Fruit fly (Drosophila melanogaster) whole organism, embryonic: ENCODE results near the gene PIG-T.

Source experiments
- Bgb ChIP-seq: fragments of 200-800 bp; sonication (Bioruptor generic); IDR thresholded peaks from 2 replicates; pipeline ENCODE4 v1.3.6; 2022; ENCODE audit warnings: missing biosample characterization, missing genetic modification characterization; ENCODE audit not compliant: partially characterized antibody
- CG10979 ChIP-seq: fragments of 200-800 bp; sonication (Bioruptor generic); optimal IDR thresholded peaks from 2 replicates; lab custom pipeline; 2018; ENCODE audit warnings: missing biosample characterization, mild to moderate bottlenecking, missing genetic modification characterization, moderate library complexity
- CG12391 ChIP-seq: fragments of 200-800 bp; sonication (Bioruptor generic); optimal IDR thresholded peaks from 3 replicates; lab custom pipeline; 2018; ENCODE audit warnings: missing biosample characterization, mild to moderate bottlenecking, missing genetic modification characterization, moderate library complexity
- CG12659 ChIP-seq: fragments of 200-800 bp; sonication (Bioruptor generic); optimal IDR thresholded peaks from 3 replicates; lab custom pipeline; 2017; ENCODE audit warnings: mild to moderate bottlenecking, missing biosample characterization, missing genetic modification reagents, missing genetic modification characterization
- CG13123 ChIP-seq: fragments of 200-800 bp; sonication (Bioruptor generic); optimal IDR thresholded peaks from 2 replicates; lab custom pipeline; 2016; ENCODE audit warnings: missing biosample characterization, missing genetic modification characterization
- CG13287 ChIP-seq: fragments of 200-800 bp; sonication (Bioruptor generic); IDR thresholded peaks from 2 replicates; pipeline ENCODE4 v1.3.6; 2022; ENCODE audit warnings: missing biosample characterization, missing genetic modification characterization; ENCODE audit not compliant: partially characterized antibody
- CG2120 ChIP-seq: fragments of 200-800 bp; sonication (Bioruptor generic); optimal IDR thresholded peaks from 3 replicates; lab custom pipeline; 2016; ENCODE audit warnings: missing biosample characterization, missing genetic modification characterization
- CG2712 ChIP-seq: fragments of 200-800 bp; optimal IDR thresholded peaks from 3 replicates; lab custom pipeline; 2019; ENCODE audit warnings: missing biosample characterization, mild to moderate bottlenecking, missing genetic modification characterization, moderate library complexity
- CG30403 ChIP-seq: fragments of 200-800 bp; sonication (Bioruptor generic); optimal IDR thresholded peaks from 3 replicates; lab custom pipeline; 2016; ENCODE audit warnings: missing biosample characterization, missing genetic modification characterization
- CG33213 ChIP-seq: fragments of 200-800 bp; sonication (Bioruptor generic); optimal IDR thresholded peaks from 3 replicates; lab custom pipeline; 2016; ENCODE audit warnings: missing biosample characterization, missing genetic modification characterization
- CG7928 ChIP-seq: fragments of 200-800 bp; sonication (Bioruptor generic); optimal IDR thresholded peaks from 2 replicates; lab custom pipeline; 2017; ENCODE audit warnings: missing biosample characterization, mild to moderate bottlenecking, missing genetic modification characterization
- CG8290 ChIP-seq, 3 experiments: fragments of 200-800 bp; sonication (Bioruptor generic); optimal IDR thresholded peaks; 2 replicates each; lab custom pipeline; 2016 to 2019; ENCODE audit warnings: missing biosample characterization in 3 of 3, missing genetic modification characterization in 3 of 3, mild to moderate bottlenecking in 2 of 3, moderate library complexity in 1 of 3
- CG9609 ChIP-seq: fragments of 200-800 bp; sonication (Bioruptor generic); optimal IDR thresholded peaks from 3 replicates; lab custom pipeline; 2016; ENCODE audit warnings: missing biosample characterization, missing genetic modification characterization
- CG9817 ChIP-seq: fragments of 200-800 bp; sonication (Bioruptor generic); optimal IDR thresholded peaks from 2 replicates; lab custom pipeline; 2018; ENCODE audit warnings: missing biosample characterization, mild to moderate bottlenecking, missing genetic modification characterization, moderate library complexity
- Dbx ChIP-seq: fragments of 200-800 bp; sonication (Bioruptor generic); IDR thresholded peaks from 3 replicates; pipeline ENCODE4 v1.3.6; 2022; ENCODE audit warnings: missing biosample characterization, missing genetic modification characterization
- Deaf1 ChIP-seq: fragments of 200-800 bp; optimal IDR thresholded peaks from 3 replicates; lab custom pipeline; 2019; ENCODE audit warnings: missing biosample characterization, mild to moderate bottlenecking, missing genetic modification characterization, moderate library complexity
- Dip2 ChIP-seq: fragments of 200-800 bp; sonication (Bioruptor generic); IDR thresholded peaks from 2 replicates; pipeline ENCODE4 v1.3.6; 2022; ENCODE audit warnings: missing biosample characterization, missing genetic modification characterization
- Dp ChIP-seq: fragments of 200-800 bp; sonication (Bioruptor generic); optimal IDR thresholded peaks from 2 replicates; lab custom pipeline; 2018; ENCODE audit warnings: missing biosample characterization, mild to moderate bottlenecking, missing genetic modification characterization, moderate library complexity
- Dref ChIP-seq: fragments of 200-800 bp; sonication (Bioruptor generic); IDR thresholded peaks from 2 replicates; pipeline ENCODE4 v1.3.6; 2022; ENCODE audit warnings: missing biosample characterization, missing genetic modification characterization
- E2f2 ChIP-seq: fragments of 200-800 bp; sonication (Bioruptor generic); IDR thresholded peaks from 2 replicates; pipeline ENCODE4 v1.3.6; 2022; ENCODE audit warnings: missing biosample characterization, missing genetic modification characterization
- Ets97D ChIP-seq: fragments of 200-800 bp; sonication (Bioruptor generic); optimal IDR thresholded peaks from 3 replicates; lab custom pipeline; 2016; ENCODE audit warnings: missing biosample characterization, missing genetic modification characterization
- Gsc ChIP-seq: fragments of 200-800 bp; sonication (Bioruptor generic); IDR thresholded peaks from 2 replicates; pipeline ENCODE4 v1.3.6; 2022; ENCODE audit warnings: missing biosample characterization, missing genetic modification characterization
- MBD-R2 ChIP-seq: fragments of 200-800 bp; sonication (Bioruptor generic); IDR thresholded peaks from 2 replicates; pipeline ENCODE4 v1.3.6; 2022; ENCODE audit warnings: missing biosample characterization, missing genetic modification characterization
- Med ChIP-seq: fragments of 200-800 bp; sonication (Bioruptor generic); peaks from one replicate; lab custom pipeline; 2016; ENCODE audit warnings: missing biosample characterization, missing genetic modification characterization, mild to moderate bottlenecking, inconsistent platforms, moderate library complexity
- Myb ChIP-seq: fragments of 200-800 bp; sonication (Bioruptor generic); optimal IDR thresholded peaks from 2 replicates; lab custom pipeline; 2016; ENCODE audit warnings: missing biosample characterization, missing genetic modification characterization
- Nf-YC ChIP-seq: fragments of 200-800 bp; optimal IDR thresholded peaks from 3 replicates; lab custom pipeline; 2019; ENCODE audit warnings: missing biosample characterization, mild to moderate bottlenecking, missing genetic modification characterization, moderate library complexity
- Opbp ChIP-seq: fragments of 200-800 bp; sonication (Bioruptor generic); IDR thresholded peaks from 3 replicates; pipeline ENCODE4 v1.3.6; 2022; ENCODE audit warnings: missing biosample characterization, missing genetic modification characterization; ENCODE audit not compliant: partially characterized antibody
- Optix ChIP-seq: fragments of 200-800 bp; sonication (Bioruptor generic); IDR thresholded peaks from 3 replicates; pipeline ENCODE4 v1.3.6; 2022; ENCODE audit warnings: missing biosample characterization, missing genetic modification characterization
- Pdp1 ChIP-seq, 2 experiments: fragments of 200-800 bp; sonication (Bioruptor generic); optimal IDR thresholded peaks; 3 replicates each; lab custom pipeline; 2016; ENCODE audit warnings: missing biosample characterization in 2 of 2, missing genetic modification characterization in 2 of 2, mild to moderate bottlenecking in 1 of 2, moderate library complexity in 1 of 2
- Rfx ChIP-seq: fragments of 200-800 bp; sonication (Bioruptor generic); IDR thresholded peaks from 2 replicates; pipeline ENCODE4 v1.3.6; 2022; ENCODE audit warnings: missing biosample characterization, missing genetic modification characterization
- Stat92E ChIP-seq, 3 experiments: fragments of >200 bp in 2 of 3; fragments of 200-800 bp in 1 of 3; sonication (Bioruptor generic) in 1 of 3; optimal IDR thresholded peaks; 2 replicates each; lab custom pipeline; 2017 to 2019; ENCODE audit warnings: missing biosample characterization in 3 of 3, missing genetic modification characterization in 3 of 3, mild to moderate bottlenecking in 1 of 3, moderate library complexity in 1 of 3
- Xbp1 ChIP-seq: fragments of 200-800 bp; sonication (Bioruptor generic); optimal IDR thresholded peaks from 3 replicates; lab custom pipeline; 2016; ENCODE audit warnings: missing biosample characterization, mild to moderate bottlenecking, missing genetic modification characterization
- amos ChIP-seq: fragments of 200-800 bp; sonication (Bioruptor generic); IDR thresholded peaks from 2 replicates; pipeline ENCODE4 v1.3.6; 2022; ENCODE audit warnings: missing biosample characterization, missing genetic modification characterization; ENCODE audit not compliant: partially characterized antibody
- dpn ChIP-seq, 2 experiments: fragments of 200-800 bp; sonication (Bioruptor generic); optimal IDR thresholded peaks; 3 replicates each; lab custom pipeline; 2016; ENCODE audit warnings: missing biosample characterization in 2 of 2, missing genetic modification characterization in 2 of 2
- gfzf ChIP-seq: fragments of 200-800 bp; sonication (Bioruptor generic); optimal IDR thresholded peaks from 2 replicates; lab custom pipeline; 2016; ENCODE audit warnings: missing biosample characterization, mild to moderate bottlenecking, missing genetic modification characterization, moderate library complexity
- gsb-n ChIP-seq: fragments of 200-800 bp; sonication (Bioruptor generic); optimal IDR thresholded peaks from 3 replicates; lab custom pipeline; 2018; ENCODE audit warnings: missing biosample characterization, mild to moderate bottlenecking, missing genetic modification characterization
- ind ChIP-seq: fragments of 200-800 bp; sonication (Bioruptor generic); optimal IDR thresholded peaks from 3 replicates; lab custom pipeline; 2016; ENCODE audit warnings: missing biosample characterization, missing genetic modification characterization
- kni ChIP-seq: fragments of 200-800 bp; sonication (Bioruptor generic); optimal IDR thresholded peaks from 3 replicates; lab custom pipeline; 2017; ENCODE audit warnings: mild to moderate bottlenecking, missing biosample characterization, missing genetic modification reagents, missing genetic modification characterization
- nerfin-1 ChIP-seq: fragments of 200-800 bp; sonication (Bioruptor generic); optimal IDR thresholded peaks from 3 replicates; lab custom pipeline; 2019; ENCODE audit warnings: missing biosample characterization, mild to moderate bottlenecking, missing genetic modification characterization, moderate library complexity
- odd ChIP-seq: fragments of 200-800 bp; sonication (Bioruptor generic); optimal IDR thresholded peaks from 2 replicates; lab custom pipeline; 2017; ENCODE audit warnings: missing biosample characterization, mild to moderate bottlenecking, missing genetic modification characterization
- phol ChIP-seq: fragments of 200-800 bp; sonication (Bioruptor generic); optimal IDR thresholded peaks from 3 replicates; lab custom pipeline; 2018; ENCODE audit warnings: missing biosample characterization, mild to moderate bottlenecking, missing genetic modification characterization, moderate library complexity
- prd ChIP-seq, 3 experiments: fragments of >200 bp in 2 of 3; fragments of 200-800 bp in 1 of 3; sonication (Bioruptor generic) in 1 of 3; optimal IDR thresholded peaks in 2 of 3; IDR thresholded peaks in 1 of 3; 2 replicates in 2 of 3; 3 replicates in 1 of 3; pipeline versions ENCODE4 v1.3.6 to Lab custom; 2017 to 2022; ENCODE audit warnings: missing biosample characterization in 1 of 3, missing genetic modification characterization in 1 of 3
- pzg ChIP-seq: fragments of 200-800 bp; sonication (Bioruptor generic); optimal IDR thresholded peaks from 3 replicates; lab custom pipeline; 2018; ENCODE audit warnings: missing biosample characterization, mild to moderate bottlenecking, missing genetic modification characterization, moderate library complexity
- sens ChIP-seq: fragments of 200-800 bp; sonication (Bioruptor generic); peaks from one replicate; lab custom pipeline; 2016; ENCODE audit warnings: missing biosample characterization, missing genetic modification characterization
- sima ChIP-seq: fragments of 200-800 bp; sonication (Bioruptor generic); optimal IDR thresholded peaks from 2 replicates; lab custom pipeline; 2016; ENCODE audit warnings: missing biosample characterization, missing genetic modification characterization
- vfl ChIP-seq: fragments of 200-800 bp; sonication (Bioruptor generic); optimal IDR thresholded peaks from 2 replicates; lab custom pipeline; 2016; ENCODE audit warnings: missing biosample characterization, missing genetic modification characterization
- vvl ChIP-seq: fragments of 200-800 bp; sonication (Bioruptor generic); IDR thresholded peaks from 2 replicates; pipeline ENCODE4 v1.3.6; 2022; ENCODE audit warnings: missing biosample characterization, missing genetic modification characterization

PIG-T gene

DNA sequence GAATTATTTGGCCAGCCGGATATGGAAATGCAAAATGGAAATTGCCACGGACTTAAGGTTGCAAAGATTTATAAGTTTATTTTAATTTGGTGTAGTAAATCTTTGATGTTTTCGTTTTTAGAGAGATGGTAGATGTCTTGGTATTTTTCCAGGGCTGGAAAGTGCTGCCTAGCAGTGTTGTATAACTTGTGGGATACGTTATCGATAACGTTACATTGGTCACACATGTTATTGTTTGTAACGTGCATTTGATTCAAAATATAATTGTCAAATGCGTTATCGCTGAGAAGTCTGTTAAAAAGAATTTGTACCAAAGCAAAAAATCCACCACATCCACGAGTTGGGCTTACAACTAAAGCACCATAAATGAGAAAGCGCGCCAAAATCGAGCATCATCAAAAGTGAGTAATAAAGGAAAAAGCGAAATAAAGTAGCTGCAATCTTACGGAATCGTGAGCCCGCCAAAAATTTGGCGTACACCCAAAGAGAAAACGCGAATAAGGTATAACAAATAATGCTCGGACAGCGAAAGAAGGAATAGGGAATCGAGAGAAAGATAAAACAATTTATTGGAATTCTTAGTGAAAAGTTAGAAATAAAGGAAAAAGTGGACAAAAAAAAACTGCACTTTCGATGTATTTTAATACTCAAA is at the start of gene PIG-T:
TSS of gene PIG-T (minus strand) at position 140 of the 652 bp plus-strand sequence.
- TF ChIP-seq pzg (GFP tag; lab: Kevin White, UChicago) (peak; percentile 82), Xbp1 (GFP tag; lab: Kevin White, UChicago) (peak; percentile 3), Nf-YC (tag; lab: Kevin White, UChicago) (peak; percentile 2), CG33213 (peak; percentile 16), Bgb (peak; percentile 48; the same call in 1 of the 2 replicates), CG9609 (GFP tag; lab: Kevin White, UChicago) (no peak), Dip2 (GFP tag; lab: Robert Waterston, UW) (no peak), CG12659 (GFP tag; lab: Kevin White, UChicago) (peak; percentile 14), CG7928 (peak; percentile 87), prd (optimal IDR thresholded peaks at IDR 0.05; lab: Kevin White, UChicago) (no peak), prd (GFP tag; IDR thresholded peaks at IDR 0.05; lab: Robert Waterston, UW) (peak; percentile 27; the same call in 1 of the 3 replicates), Optix (no peak), CG12391 (tag; lab: Kevin White, UChicago) (peak; percentile 18), Deaf1 (tag; lab: Kevin White, UChicago) (no peak), CG2120 (GFP tag; lab: Kevin White, UChicago) (peak; percentile 43), Ets97D (peak; percentile 30), gfzf (GFP tag; lab: Kevin White, UChicago) (no peak), Dp (GFP tag; lab: Kevin White, UChicago) (peak; percentile 74), sens (GFP tag; lab: Kevin White, UChicago) (peak; percentile 34), Gsc (GFP tag; lab: Robert Waterston, UW) (no peak), Dref (peak; percentile 83), Pdp1 (GFP tag; optimal IDR thresholded peaks at IDR 0.05; lab: Kevin White, UChicago) (peak in 1 of 2 experiments; percentile 66), CG9817 (no peak), CG2712 (tag; lab: Kevin White, UChicago) (peak; percentile 1), Med (GFP tag; lab: Kevin White, UChicago) (peak; percentile 77), dpn (GFP tag; optimal IDR thresholded peaks at IDR 0.05; lab: Kevin White, UChicago) (peak in 1 of 2 experiments; percentile 30), gsb-n (tag; lab: Kevin White, UChicago) (peak; percentile 86), amos (GFP tag; lab: Robert Waterston, UW) (peak; percentile 32; the same call in 1 of the 2 replicates), vfl (GFP tag; lab: Kevin White, UChicago) (peak; percentile 36), E2f2 (peak; percentile 80), odd (GFP tag; lab: Kevin White, UChicago) (no peak), CG13287 (GFP tag; lab: Robert Waterston, UW) (peak; percentile 44; the same call in 1 of the 2 replicates), kni (GFP tag; lab: Kevin White, UChicago) (no peak), CG10979 (tag; lab: Kevin White, UChicago) (no peak), Myb (peak; percentile 96), vvl (GFP tag; lab: Robert Waterston, UW) (no peak), Opbp (GFP tag; lab: Robert Waterston, UW) (peak; percentile 50; the same call in 1 of the 3 replicates), CG30403 (GFP tag; lab: Kevin White, UChicago) (peak; percentile 14), sima (GFP tag; lab: Kevin White, UChicago) (no peak), MBD-R2 (peak; percentile 51), CG13123 (GFP tag; lab: Kevin White, UChicago) (no peak), phol (tag; lab: Kevin White, UChicago) (peak; percentile 23), nerfin-1 (tag; lab: Kevin White, UChicago) (peak; percentile 22), Rfx (GFP tag; lab: Robert Waterston, UW) (peak; percentile 17; the same call in 1 of the 2 replicates), CG8290 (GFP tag; optimal IDR thresholded peaks at IDR 0.05; lab: Kevin White, UChicago) (no peak), CG8290 (tag; optimal IDR thresholded peaks at IDR 0.05; lab: Kevin White, UChicago) (peak in 1 of 2 experiments; percentile 43), ind (peak; percentile 8), Dbx (no peak), Stat92E (GFP tag; optimal IDR thresholded peaks at IDR 0.05; lab: Kevin White, UChicago) (no peak)
